Worm (Caenorhabditis elegans) whole organism, early embryonic: Measurements from ENCODE around the gene erp-44.3.
"Not testable (repeated sequence)": the region's sequence is repeated elsewhere in the genome, so short reads cannot be mapped to it uniquely, and the experiment has no call there.

Experiments used
- B0310.2 ChIP-seq: sonication (generic microtip); optimal IDR thresholded peaks from 2 replicates; lab custom pipeline; 2016; ENCODE audit warnings: mild to moderate bottlenecking, missing genetic modification characterization, missing compliant biosample characterization
- F13C5.2 ChIP-seq: sonication (generic microtip); optimal IDR thresholded peaks from 2 replicates; lab custom pipeline; 2017; ENCODE audit warnings: mild to moderate bottlenecking, missing genetic modification characterization, inconsistent platforms, missing compliant biosample characterization
- aly-1 ChIP-seq: sonication (generic microtip); optimal IDR thresholded peaks from 2 replicates; lab custom pipeline; 2016; ENCODE audit warnings: missing genetic modification characterization, missing compliant biosample characterization
- ama-1 ChIP-seq: fragments of 150-350 bp; optimal IDR thresholded peaks from 2 replicates; lab custom pipeline; 2014
- ceh-13 ChIP-seq: fragments of 200-800 bp; sonication (Bioruptor generic); optimal IDR thresholded peaks from 2 replicates; lab custom pipeline; 2018; ENCODE audit warnings: mild to moderate bottlenecking, missing genetic modification characterization, missing compliant biosample characterization
- ceh-36 ChIP-seq: sonication (generic microtip); optimal IDR thresholded peaks from 2 replicates; lab custom pipeline; 2016; ENCODE audit warnings: missing genetic modification characterization, inconsistent platforms, missing compliant biosample characterization
- ets-7 ChIP-seq: sonication (generic microtip); optimal IDR thresholded peaks from 2 replicates; lab custom pipeline; 2016; ENCODE audit warnings: missing genotype, missing genetic modification characterization, missing compliant biosample characterization
- flt-1 ChIP-seq: fragments of 200-800 bp; sonication (Bioruptor generic); IDR thresholded peaks from 2 replicates; pipeline ENCODE4 v1.3.6; 2022; ENCODE audit warnings: missing genetic modification characterization, missing compliant biosample characterization
- hmbx-1 ChIP-seq: sonication (generic microtip); optimal IDR thresholded peaks from 2 replicates; lab custom pipeline; 2016; ENCODE audit warnings: mild to moderate bottlenecking, missing genetic modification characterization, missing compliant biosample characterization
- hmg-4 ChIP-seq: fragments of 200-800 bp; sonication (Bioruptor generic); optimal IDR thresholded peaks from 2 replicates; lab custom pipeline; 2018; ENCODE audit warnings: mild to moderate bottlenecking, missing genetic modification characterization, missing compliant biosample characterization
- hnd-1 ChIP-seq: sonication (generic microtip); optimal IDR thresholded peaks from 2 replicates; lab custom pipeline; 2016; ENCODE audit warnings: missing genetic modification characterization, missing compliant biosample characterization
- pes-1 ChIP-seq: fragments of 200-800 bp; sonication (Bioruptor generic); IDR thresholded peaks from 2 replicates; pipeline ENCODE4 v1.3.6; 2022; ENCODE audit warnings: missing genetic modification reagents, missing genetic modification characterization, missing compliant biosample characterization
- scrt-1 ChIP-seq: fragments of 200-800 bp; sonication (Bioruptor generic); IDR thresholded peaks from 2 replicates; pipeline ENCODE4 v1.3.6; 2022; ENCODE audit warnings: missing genetic modification characterization, missing compliant biosample characterization
- sea-1 ChIP-seq: fragments of 200-800 bp; sonication (Bioruptor generic); conservative IDR thresholded peaks from 2 replicates; pipeline ENCODE4 v1.3.6; 2022; ENCODE audit warnings: missing genetic modification characterization, missing compliant biosample characterization
- tbx-11 ChIP-seq: fragments of 200-800 bp; sonication (Bioruptor generic); IDR thresholded peaks from 2 replicates; pipeline ENCODE4 v1.3.6; 2022; ENCODE audit warnings: missing genetic modification characterization, missing compliant biosample characterization
- tbx-37 ChIP-seq: fragments of 200-800 bp; sonication (Bioruptor generic); conservative IDR thresholded peaks from 2 replicates; pipeline ENCODE4 v1.3.6; 2022; ENCODE audit warnings: missing genetic modification reagents, missing genetic modification characterization, missing compliant biosample characterization
- tra-4 ChIP-seq: sonication (generic microtip); optimal IDR thresholded peaks from 2 replicates; lab custom pipeline; 2017; ENCODE audit warnings: missing genetic modification characterization, missing compliant biosample characterization

Gene erp-44.3

ce11 chrIV:8122349-8122748 is at the start of gene erp-44.3:
erp-44.3 (plus strand) TSS chrIV:8122649.
- TF ChIP-seq sea-1 (GFP tag; lab: Robert Waterston, UW); tbx-11 (GFP tag; lab: Robert Waterston, UW); tra-4: not testable (repeated sequence)

ce11 chrIV:8075516-8075915 is 46.9 kb upstream of the erp-44.3 start:
- TF ChIP-seq pes-1 (GFP tag; lab: Robert Waterston, UW) (no peak), ceh-36 (tag; lab: Kevin White, UChicago) (no peak), ets-7 (no peak), hnd-1 (tag; lab: Kevin White, UChicago) (no peak), hmg-4 (GFP tag; lab: Kevin White, UChicago) (no peak)

ce11 chrIV:8076511-8076910 is 45.9 kb upstream of the erp-44.3 start:
- TF ChIP-seq sea-1 (GFP tag; lab: Robert Waterston, UW) (no peak), hmg-4 (GFP tag; lab: Kevin White, UChicago) (no peak), scrt-1 (no peak), aly-1 (tag; lab: Kevin White, UChicago) (no peak)

ce11 chrIV:8080166-8080565 is 42.3 kb upstream of the erp-44.3 start:
- TF ChIP-seq ama-1 (lab: Kevin White, UChicago) (no peak), F13C5.2 (tag; lab: Kevin White, UChicago) (no peak), B0310.2 (tag; lab: Kevin White, UChicago) (no peak), tra-4 (no peak), tbx-37 (GFP tag; lab: Robert Waterston, UW) (no peak), scrt-1 (no peak), flt-1 (GFP tag; lab: Robert Waterston, UW) (no peak), hnd-1 (tag; lab: Kevin White, UChicago) (no peak), pes-1 (GFP tag; lab: Robert Waterston, UW) (no peak), sea-1 (GFP tag; lab: Robert Waterston, UW) (no peak), hmbx-1 (tag; lab: Kevin White, UChicago) (no peak), ets-7 (no peak), ceh-36 (tag; lab: Kevin White, UChicago) (no peak), hmg-4 (GFP tag; lab: Kevin White, UChicago) (no peak), aly-1 (tag; lab: Kevin White, UChicago) (no peak), ceh-13 (no peak), tbx-11 (GFP tag; lab: Robert Waterston, UW) (no peak)

- TF ChIP-seq tbx-37 (GFP tag; lab: Robert Waterston, UW) (no peak), hmbx-1 (tag; lab: Kevin White, UChicago) (no peak)
Observed at ce11 chrIV:8080782-8081181, 41.7 kb upstream of the erp-44.3 start.

ce11 chrIV:8086552-8086951 is 35.9 kb upstream of the erp-44.3 start, which contains the start of gene nsy-7:
nsy-7 (minus strand) TSS chrIV:8086652.
- TF ChIP-seq aly-1 (tag; lab: Kevin White, UChicago), result no peak
- no peak for TF ChIP-seq tbx-11 (GFP tag; lab: Robert Waterston, UW)
- TF ChIP-seq tbx-37 (GFP tag; lab: Robert Waterston, UW), result no peak
- no peak for TF ChIP-seq ceh-13
- TF ChIP-seq hmbx-1 (tag; lab: Kevin White, UChicago), result no peak
- no peak for TF ChIP-seq ceh-36 (tag; lab: Kevin White, UChicago)
- no peak for TF ChIP-seq B0310.2 (tag; lab: Kevin White, UChicago)

ce11 chrIV:8091539-8091938 is 30.9 kb upstream of the erp-44.3 start:
- no peak for TF ChIP-seq hmg-4 (GFP tag; lab: Kevin White, UChicago)
- no peak for TF ChIP-seq flt-1 (GFP tag; lab: Robert Waterston, UW)
- no peak for TF ChIP-seq hnd-1 (tag; lab: Kevin White, UChicago)
- TF ChIP-seq hmbx-1 (tag; lab: Kevin White, UChicago), result no peak
- no peak for TF ChIP-seq ama-1 (lab: Kevin White, UChicago)
- TF ChIP-seq tbx-37 (GFP tag; lab: Robert Waterston, UW), result no peak

- TF ChIP-seq tbx-11 (GFP tag; lab: Robert Waterston, UW) (no peak), F13C5.2 (tag; lab: Kevin White, UChicago) (no peak)
Observed at ce11 chrIV:8096375-8096774, 26.1 kb upstream of the erp-44.3 start.

ce11 chrIV:8099601-8100000 is 22.8 kb upstream of the erp-44.3 start, which contains the start of gene Y42H9AR.2:
Y42H9AR.2 (plus strand) TSS chrIV:8099901.
- TF ChIP-seq aly-1 (tag; lab: Kevin White, UChicago) (no peak), B0310.2 (tag; lab: Kevin White, UChicago) (no peak), pes-1 (GFP tag; lab: Robert Waterston, UW) (no peak), hmg-4 (GFP tag; lab: Kevin White, UChicago) (no peak), scrt-1 (no peak), tbx-11 (GFP tag; lab: Robert Waterston, UW) (no peak), ceh-36 (tag; lab: Kevin White, UChicago) (no peak), F13C5.2 (tag; lab: Kevin White, UChicago) (no peak), tra-4 (no peak), ceh-13 (no peak), hmbx-1 (tag; lab: Kevin White, UChicago) (no peak), hnd-1 (tag; lab: Kevin White, UChicago) (no peak)
